Fruit fly (Drosophila melanogaster): ENCODE results near the gene CG12992.

Gene CG12992

dm6 chrX:17588565-17588964 lies at the start of gene CG12992:
Gene CG12992 (plus strand): TSS chrX:17588865.
- TF ChIP-seq usp (GFP tag; optimal IDR thresholded peaks at IDR 0.05): no peak
- TF ChIP-seq CG8478 (optimal IDR thresholded peaks at IDR 0.05): no peak
- TF ChIP-seq pan (optimal IDR thresholded peaks at IDR 0.05): no peak
- TF ChIP-seq psq (optimal IDR thresholded peaks at IDR 0.05): no peak
- no peak for TF ChIP-seq Dll (optimal IDR thresholded peaks at IDR 0.05)
- TF ChIP-seq EcR (GFP tag; optimal IDR thresholded peaks at IDR 0.05): no peak

dm6 chrX:17542729-17543128 lies 45.9 kb upstream of the CG12992 start:
- TF ChIP-seq usp (GFP tag; optimal IDR thresholded peaks at IDR 0.05) (no peak), pan (optimal IDR thresholded peaks at IDR 0.05) (no peak), CG8478 (optimal IDR thresholded peaks at IDR 0.05) (no peak), psq (optimal IDR thresholded peaks at IDR 0.05) (no peak), Dll (optimal IDR thresholded peaks at IDR 0.05) (no peak), EcR (GFP tag; optimal IDR thresholded peaks at IDR 0.05) (no peak)

- TF ChIP-seq EcR (GFP tag; optimal IDR thresholded peaks at IDR 0.05) (no peak), Dll (optimal IDR thresholded peaks at IDR 0.05) (no peak), CG8478 (optimal IDR thresholded peaks at IDR 0.05) (no peak), psq (optimal IDR thresholded peaks at IDR 0.05) (no peak), pan (optimal IDR thresholded peaks at IDR 0.05) (no peak), usp (GFP tag; optimal IDR thresholded peaks at IDR 0.05) (no peak)
These were observed 45.3 kb upstream of the CG12992 start for dm6 chrX:17543324-17543723.

- TF ChIP-seq Dll (optimal IDR thresholded peaks at IDR 0.05) (no peak), pan (optimal IDR thresholded peaks at IDR 0.05) (no peak), EcR (GFP tag; optimal IDR thresholded peaks at IDR 0.05) (no peak), usp (GFP tag; optimal IDR thresholded peaks at IDR 0.05) (no peak), psq (optimal IDR thresholded peaks at IDR 0.05) (no peak), CG8478 (optimal IDR thresholded peaks at IDR 0.05) (no peak)
These were observed 44.3 kb upstream of the CG12992 start for dm6 chrX:17544409-17544808.

- TF ChIP-seq EcR (GFP tag; optimal IDR thresholded peaks at IDR 0.05): no peak
- no peak for TF ChIP-seq usp (GFP tag; optimal IDR thresholded peaks at IDR 0.05)
- TF ChIP-seq pan (optimal IDR thresholded peaks at IDR 0.05): no peak
- no peak for TF ChIP-seq Dll (optimal IDR thresholded peaks at IDR 0.05)
- no peak for TF ChIP-seq psq (optimal IDR thresholded peaks at IDR 0.05)
- no peak for TF ChIP-seq CG8478 (optimal IDR thresholded peaks at IDR 0.05)
These were observed 43.1 kb upstream of the CG12992 start for dm6 chrX:17545580-17545979.

dm6 chrX:17550307-17550706 lies 38.4 kb upstream of the CG12992 start:
- no peak for TF ChIP-seq CG8478 (optimal IDR thresholded peaks at IDR 0.05)
- TF ChIP-seq Dll (optimal IDR thresholded peaks at IDR 0.05): no peak
- no peak for TF ChIP-seq psq (optimal IDR thresholded peaks at IDR 0.05)
- TF ChIP-seq pan (optimal IDR thresholded peaks at IDR 0.05): no peak
- no peak for TF ChIP-seq usp (GFP tag; optimal IDR thresholded peaks at IDR 0.05)

dm6 chrX:17550957-17551356 lies 37.7 kb upstream of the CG12992 start:
- TF ChIP-seq usp (GFP tag; optimal IDR thresholded peaks at IDR 0.05) (no peak), psq (optimal IDR thresholded peaks at IDR 0.05) (no peak), CG8478 (optimal IDR thresholded peaks at IDR 0.05) (no peak), pan (optimal IDR thresholded peaks at IDR 0.05) (no peak), Dll (optimal IDR thresholded peaks at IDR 0.05) (no peak), EcR (GFP tag; optimal IDR thresholded peaks at IDR 0.05) (no peak)

dm6 chrX:17555139-17555538 lies 33.5 kb upstream of the CG12992 start:
- no peak for TF ChIP-seq CG8478 (optimal IDR thresholded peaks at IDR 0.05)
- TF ChIP-seq pan (optimal IDR thresholded peaks at IDR 0.05): no peak
- TF ChIP-seq psq (optimal IDR thresholded peaks at IDR 0.05): no peak
- TF ChIP-seq EcR (GFP tag; optimal IDR thresholded peaks at IDR 0.05): no peak
- no peak for TF ChIP-seq usp (GFP tag; optimal IDR thresholded peaks at IDR 0.05)
- TF ChIP-seq Dll (optimal IDR thresholded peaks at IDR 0.05): no peak

dm6 chrX:17558708-17559107 lies 30.0 kb upstream of the CG12992 start:
- TF ChIP-seq pan (optimal IDR thresholded peaks at IDR 0.05): no peak
- TF ChIP-seq Dll (optimal IDR thresholded peaks at IDR 0.05): no peak
- no peak for TF ChIP-seq CG8478 (optimal IDR thresholded peaks at IDR 0.05)
- TF ChIP-seq psq (optimal IDR thresholded peaks at IDR 0.05): no peak
- no peak for TF ChIP-seq usp (GFP tag; optimal IDR thresholded peaks at IDR 0.05)
- TF ChIP-seq EcR (GFP tag; optimal IDR thresholded peaks at IDR 0.05): no peak

dm6 chrX:17561130-17561942 lies 27.3 kb upstream of the CG12992 start, which contains the start of gene CG43658:
Gene CG43658 (minus strand): TSS chrX:17561180.
- no peak for TF ChIP-seq pan (optimal IDR thresholded peaks at IDR 0.05)
- TF ChIP-seq Dll (optimal IDR thresholded peaks at IDR 0.05): no peak
- TF ChIP-seq CG8478 (optimal IDR thresholded peaks at IDR 0.05): no peak
- TF ChIP-seq psq (optimal IDR thresholded peaks at IDR 0.05): no peak
- TF ChIP-seq usp (GFP tag; optimal IDR thresholded peaks at IDR 0.05): no peak
- no peak for TF ChIP-seq EcR (GFP tag; optimal IDR thresholded peaks at IDR 0.05)

- TF ChIP-seq usp (GFP tag; optimal IDR thresholded peaks at IDR 0.05) (no peak), Dll (optimal IDR thresholded peaks at IDR 0.05) (no peak), pan (optimal IDR thresholded peaks at IDR 0.05) (no peak), EcR (GFP tag; optimal IDR thresholded peaks at IDR 0.05) (no peak), psq (optimal IDR thresholded peaks at IDR 0.05) (no peak), CG8478 (optimal IDR thresholded peaks at IDR 0.05) (no peak)
These were observed 26.7 kb upstream of the CG12992 start for dm6 chrX:17561943-17562313.

dm6 chrX:17562585-17562984 lies 26.1 kb upstream of the CG12992 start:
- TF ChIP-seq CG8478 (optimal IDR thresholded peaks at IDR 0.05): no peak
- TF ChIP-seq usp (GFP tag; optimal IDR thresholded peaks at IDR 0.05): no peak
- no peak for TF ChIP-seq pan (optimal IDR thresholded peaks at IDR 0.05)
- TF ChIP-seq Dll (optimal IDR thresholded peaks at IDR 0.05): no peak
- TF ChIP-seq EcR (GFP tag; optimal IDR thresholded peaks at IDR 0.05): no peak
- TF ChIP-seq psq (optimal IDR thresholded peaks at IDR 0.05): no peak

Measured in whole organism.